Worm (Caenorhabditis elegans) whole organism, mixed stage, embryonic: ENCODE measurements around the gene sdz-33.
A peak's percentile ranks its signal among the peaks of the same experiment; 100 is the strongest.

Experiments
- M03D4.4 ChIP-seq: sonication (generic microtip); optimal IDR thresholded peaks from 2 replicates; lab custom pipeline; 2017; ENCODE audit warnings: mild to moderate bottlenecking, missing genetic modification characterization, missing compliant biosample characterization
- bed-3 ChIP-seq: fragments of 200-800 bp; sonication (Bioruptor generic); optimal IDR thresholded peaks from 3 replicates; lab custom pipeline; 2018; ENCODE audit warnings: mild to moderate bottlenecking, missing genetic modification characterization, moderate library complexity, missing compliant biosample characterization
- blmp-1 ChIP-seq: fragments of 150-350 bp; optimal IDR thresholded peaks from 2 replicates; lab custom pipeline; 2014; ENCODE audit warnings: missing biosample characterization, missing genetic modification characterization
- ceh-39 ChIP-seq: fragments of 150-350 bp; optimal IDR thresholded peaks from 2 replicates; lab custom pipeline; 2014; ENCODE audit warnings: missing biosample characterization, missing genetic modification characterization
- ceh-43 ChIP-seq: fragments of 200-800 bp; sonication (Bioruptor generic); optimal IDR thresholded peaks from 2 replicates; lab custom pipeline; 2018; ENCODE audit warnings: mild to moderate bottlenecking, missing genetic modification characterization, moderate library complexity, missing compliant biosample characterization
- ceh-83 ChIP-seq: fragments of 200-800 bp; sonication (Bioruptor generic); optimal IDR thresholded peaks from 2 replicates; lab custom pipeline; 2018; ENCODE audit warnings: mild to moderate bottlenecking, missing genetic modification characterization, missing compliant biosample characterization
- ces-1 ChIP-seq: fragments of 150-350 bp; optimal IDR thresholded peaks from 2 replicates; lab custom pipeline; 2014; ENCODE audit warnings: missing biosample characterization, missing genetic modification reagents, missing genetic modification characterization
- drap-1 ChIP-seq: fragments of 200-800 bp; sonication (Bioruptor generic); optimal IDR thresholded peaks from 3 replicates; lab custom pipeline; 2018; ENCODE audit warnings: mild to moderate bottlenecking, missing genetic modification characterization, missing compliant biosample characterization
- elt-1 ChIP-seq: sonication (generic microtip); optimal IDR thresholded peaks from 2 replicates; lab custom pipeline; 2017; ENCODE audit warnings: missing genetic modification characterization, mild to moderate bottlenecking, missing compliant biosample characterization, antibody characterized with exemption, moderate library complexity, borderline replicate concordance; ENCODE audit not compliant: insufficient read depth
- elt-3 ChIP-seq: fragments of 150-350 bp; optimal IDR thresholded peaks from 2 replicates; lab custom pipeline; 2014; ENCODE audit warnings: missing biosample characterization, missing genetic modification characterization
- flh-1 ChIP-seq: fragments of 200-800 bp; sonication (Bioruptor generic); optimal IDR thresholded peaks from 2 replicates; lab custom pipeline; 2018; ENCODE audit warnings: mild to moderate bottlenecking, missing genetic modification characterization, moderate library complexity, missing compliant biosample characterization
- ham-2 ChIP-seq: fragments of 200-800 bp; sonication (Bioruptor generic); optimal IDR thresholded peaks from 2 replicates; lab custom pipeline; 2018; ENCODE audit warnings: mild to moderate bottlenecking, missing genetic modification characterization, missing compliant biosample characterization
- hlh-1 ChIP-seq: fragments of 150-350 bp; optimal IDR thresholded peaks from 2 replicates; lab custom pipeline; 2014; ENCODE audit warnings: missing biosample characterization, missing genetic modification reagents, missing genetic modification characterization
- lin-13 ChIP-seq: fragments of 150-350 bp; optimal IDR thresholded peaks from 2 replicates; lab custom pipeline; 2014; ENCODE audit warnings: missing biosample characterization, missing genetic modification characterization
- lin-32 ChIP-seq: fragments of 200-800 bp; sonication (Bioruptor generic); optimal IDR thresholded peaks from 2 replicates; lab custom pipeline; 2018; ENCODE audit warnings: mild to moderate bottlenecking, missing genetic modification characterization, missing compliant biosample characterization
- mab-5 ChIP-seq: fragments of 150-350 bp; optimal IDR thresholded peaks from 2 replicates; lab custom pipeline; 2014; ENCODE audit warnings: missing biosample characterization, missing genetic modification characterization
- mls-2 ChIP-seq: sonication (generic microtip); optimal IDR thresholded peaks from 2 replicates; lab custom pipeline; 2016; ENCODE audit warnings: mild to moderate bottlenecking, missing genetic modification characterization, moderate library complexity, missing compliant biosample characterization
- nhr-12 ChIP-seq: fragments of 150-350 bp; optimal IDR thresholded peaks from 2 replicates; lab custom pipeline; 2014; ENCODE audit warnings: missing biosample characterization, missing genetic modification characterization
- nhr-2 ChIP-seq: fragments of 150-350 bp; optimal IDR thresholded peaks from 2 replicates; lab custom pipeline; 2014; ENCODE audit warnings: missing biosample characterization, missing genetic modification characterization
- nhr-28 ChIP-seq: fragments of 150-350 bp; optimal IDR thresholded peaks from 2 replicates; lab custom pipeline; 2014; ENCODE audit warnings: missing biosample characterization, missing genetic modification characterization
- nhr-76 ChIP-seq: sonication (generic microtip); optimal IDR thresholded peaks from 2 replicates; lab custom pipeline; 2017; ENCODE audit warnings: missing biosample characterization, missing genetic modification characterization
- pha-4 ChIP-seq: fragments of 150-350 bp; optimal IDR thresholded peaks from 2 replicates; lab custom pipeline; 2018; ENCODE audit warnings: missing biosample characterization, missing genetic modification reagents, missing genetic modification characterization
- sem-2 ChIP-seq: fragments of 200-800 bp; sonication (Bioruptor generic); optimal IDR thresholded peaks from 2 replicates; lab custom pipeline; 2018; ENCODE audit warnings: mild to moderate bottlenecking, missing genetic modification characterization, missing compliant biosample characterization
- snpc-4 ChIP-seq: fragments of 150-350 bp; optimal IDR thresholded peaks from 2 replicates; lab custom pipeline; 2014; ENCODE audit warnings: missing biosample characterization, missing genetic modification characterization
- sptf-1 ChIP-seq: sonication (generic microtip); optimal IDR thresholded peaks from 2 replicates; lab custom pipeline; 2017; ENCODE audit warnings: mild to moderate bottlenecking, missing genetic modification characterization, moderate library complexity, missing compliant biosample characterization
- tbx-8 ChIP-seq: fragments of 200-800 bp; sonication (Bioruptor generic); optimal IDR thresholded peaks from 2 replicates; lab custom pipeline; 2018; ENCODE audit warnings: mild to moderate bottlenecking, missing genetic modification characterization, moderate library complexity, missing compliant biosample characterization
- unc-39 ChIP-seq: fragments of 150-350 bp; optimal IDR thresholded peaks from 2 replicates; lab custom pipeline; 2014; ENCODE audit warnings: missing biosample characterization, missing genetic modification characterization
- unc-62 ChIP-seq: fragments of 150-350 bp; optimal IDR thresholded peaks from 2 replicates; lab custom pipeline; 2014; ENCODE audit warnings: missing biosample characterization, missing genetic modification reagents, missing genetic modification characterization
- zip-8 ChIP-seq: fragments of 150-350 bp; optimal IDR thresholded peaks from 2 replicates; lab custom pipeline; 2014; ENCODE audit warnings: missing biosample characterization, missing genetic modification characterization
- ztf-11 ChIP-seq: fragments of 150-350 bp; optimal IDR thresholded peaks from 2 replicates; lab custom pipeline; 2014; ENCODE audit warnings: missing biosample characterization, missing genetic modification characterization

Gene sdz-33

ce11 chrIII:11948437-11948836, 41.2 kb downstream of the sdz-33 start:
- TF ChIP-seq lin-13 (tag; lab: Kevin White, UChicago) (no peak), ces-1 (GFP tag; lab: Kevin White, UChicago) (no peak), ceh-43 (GFP tag; lab: Kevin White, UChicago) (no peak), pha-4 (no peak), unc-62 (GFP tag; lab: Kevin White, UChicago) (no peak), blmp-1 (tag; lab: Kevin White, UChicago) (no peak), lin-32 (GFP tag; lab: Kevin White, UChicago) (no peak), nhr-28 (tag; lab: Kevin White, UChicago) (no peak), nhr-12 (no peak), sptf-1 (tag; lab: Kevin White, UChicago) (no peak), hlh-1 (no peak), ceh-83 (GFP tag; lab: Kevin White, UChicago) (no peak), mls-2 (no peak), ham-2 (GFP tag; lab: Kevin White, UChicago) (no peak), nhr-76 (tag; lab: Kevin White, UChicago) (no peak)

ce11 chrIII:11949276-11949879, 42.1 kb downstream of the sdz-33 start:
- TF ChIP-seq zip-8 (peak; percentile 53), drap-1 (GFP tag; lab: Kevin White, UChicago) (no peak)

ce11 chrIII:11951111-11951510, 43.8 kb downstream of the sdz-33 start:
- TF ChIP-seq ceh-43 (GFP tag; lab: Kevin White, UChicago) (no peak), tbx-8 (no peak), unc-39 (tag; lab: Kevin White, UChicago) (no peak), mls-2 (no peak), ztf-11 (no peak), ceh-83 (GFP tag; lab: Kevin White, UChicago) (no peak), elt-3 (tag; lab: Kevin White, UChicago) (no peak), elt-1 (tag; lab: Kevin White, UChicago) (no peak), zip-8 (no peak), sem-2 (GFP tag; lab: Kevin White, UChicago) (no peak), ham-2 (GFP tag; lab: Kevin White, UChicago) (no peak), blmp-1 (tag; lab: Kevin White, UChicago) (no peak), nhr-2 (tag; lab: Kevin White, UChicago) (no peak), snpc-4 (tag; lab: Kevin White, UChicago) (no peak), ceh-39 (tag; lab: Kevin White, UChicago) (no peak), bed-3 (GFP tag; lab: Kevin White, UChicago) (no peak), M03D4.4 (tag; lab: Kevin White, UChicago) (no peak), flh-1 (GFP tag; lab: Kevin White, UChicago) (no peak), nhr-76 (tag; lab: Kevin White, UChicago) (no peak)

ce11 chrIII:11954150-11954549, 46.9 kb downstream of the sdz-33 start:
- TF ChIP-seq tbx-8 (no peak), nhr-76 (tag; lab: Kevin White, UChicago) (no peak), snpc-4 (tag; lab: Kevin White, UChicago) (no peak), ces-1 (GFP tag; lab: Kevin White, UChicago) (no peak), elt-1 (tag; lab: Kevin White, UChicago) (no peak), M03D4.4 (tag; lab: Kevin White, UChicago) (no peak), ceh-83 (GFP tag; lab: Kevin White, UChicago) (no peak), lin-13 (tag; lab: Kevin White, UChicago) (no peak), unc-39 (tag; lab: Kevin White, UChicago) (no peak), zip-8 (no peak), nhr-28 (tag; lab: Kevin White, UChicago) (no peak), mab-5 (tag; lab: Kevin White, UChicago) (no peak), flh-1 (GFP tag; lab: Kevin White, UChicago) (no peak)
